Worm (Caenorhabditis elegans): Measurements from ENCODE around the gene B0244.15.

B0244.15 gene

ce11 chrIII:5740666-5741065, 2.5 kb upstream of the B0244.15 start, which contains the start of gene B0244.16:
TSS of gene B0244.16 (plus strand) at chrIII:5740966.
- TF ChIP-seq ceh-39 (tag; optimal IDR thresholded peaks at IDR 0.05) (no peak), ceh-83 (GFP tag; optimal IDR thresholded peaks at IDR 0.05) (no peak), tbx-8 (GFP tag; optimal IDR thresholded peaks at IDR 0.05) (no peak), lsy-2 (tag; optimal IDR thresholded peaks at IDR 0.05) (no peak), bed-3 (GFP tag; optimal IDR thresholded peaks at IDR 0.05) (no peak), flh-1 (GFP tag; optimal IDR thresholded peaks at IDR 0.05) (no peak), lin-13 (tag; optimal IDR thresholded peaks at IDR 0.05) (no peak), blmp-1 (tag; optimal IDR thresholded peaks at IDR 0.05) (no peak), mep-1 (tag; optimal IDR thresholded peaks at IDR 0.05) (no peak), nhr-2 (tag; optimal IDR thresholded peaks at IDR 0.05) (no peak), unc-62 (GFP tag; optimal IDR thresholded peaks at IDR 0.05) (no peak), M03D4.4 (tag; optimal IDR thresholded peaks at IDR 0.05) (no peak), nhr-237 (tag; optimal IDR thresholded peaks at IDR 0.05) (no peak), mls-2 (tag; optimal IDR thresholded peaks at IDR 0.05) (no peak), ztf-11 (tag; optimal IDR thresholded peaks at IDR 0.05) (no peak), nhr-12 (tag; optimal IDR thresholded peaks at IDR 0.05) (no peak), ham-2 (GFP tag; optimal IDR thresholded peaks at IDR 0.05) (no peak), nhr-76 (tag; optimal IDR thresholded peaks at IDR 0.05) (no peak)

DNA sequence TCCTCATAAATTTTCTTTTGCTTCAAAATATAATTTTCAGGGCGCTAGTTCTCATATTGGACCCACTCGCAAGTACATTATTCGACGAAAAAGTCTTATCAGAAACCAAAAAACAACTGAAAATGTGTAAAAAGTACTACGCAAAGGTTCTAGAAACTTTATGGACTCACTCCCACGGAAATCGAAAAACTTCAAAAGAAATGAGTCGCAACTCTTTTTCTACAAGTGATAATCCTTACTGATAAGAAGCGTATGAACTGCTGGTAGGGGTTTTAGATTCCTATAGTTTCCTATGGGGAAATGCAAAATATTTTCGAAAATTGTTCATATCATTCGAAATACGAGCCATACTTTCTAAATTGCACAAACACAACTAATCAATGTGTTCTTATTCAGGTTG, 1.4 kb downstream of the B0244.15 start, which contains the start of gene B0244.5:
Gene B0244.5, plus strand, starts transcription at position 301 of the 400 bp plus-strand sequence.
- no peak for TF ChIP-seq bed-3 (GFP tag; optimal IDR thresholded peaks at IDR 0.05)
- no peak for TF ChIP-seq nhr-2 (tag; optimal IDR thresholded peaks at IDR 0.05)
- no peak for TF ChIP-seq ztf-11 (tag; optimal IDR thresholded peaks at IDR 0.05)
- no peak for TF ChIP-seq flh-1 (GFP tag; optimal IDR thresholded peaks at IDR 0.05)
- no peak for TF ChIP-seq mep-1 (tag; optimal IDR thresholded peaks at IDR 0.05)

DNA sequence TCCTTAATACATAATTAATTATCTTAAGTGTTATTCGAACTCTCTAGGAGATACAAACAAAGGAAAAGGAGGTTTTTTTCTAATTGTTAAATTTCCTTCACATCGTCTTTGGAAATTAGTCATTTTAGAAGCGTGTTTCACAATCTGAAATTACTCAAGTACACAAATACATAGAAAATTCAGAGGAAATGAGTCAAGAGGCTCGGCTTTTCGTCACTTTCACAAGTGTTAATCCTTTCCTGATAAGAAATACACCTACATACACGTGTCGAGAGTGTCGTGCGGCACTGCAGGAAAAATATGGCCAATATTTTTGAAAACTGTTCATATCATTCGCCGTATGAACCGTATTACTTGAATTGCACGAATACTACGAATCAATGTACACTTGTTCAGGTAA, 4.0 kb downstream of the B0244.15 start, which contains the start of gene B0244.4:
Gene B0244.4, plus strand, starts transcription at position 301 of the 400 bp plus-strand sequence.
- no peak for TF ChIP-seq tbx-8 (GFP tag; optimal IDR thresholded peaks at IDR 0.05)

- TF ChIP-seq ces-1 (GFP tag; optimal IDR thresholded peaks at IDR 0.05) (no peak), mls-2 (tag; optimal IDR thresholded peaks at IDR 0.05) (no peak), M03D4.4 (tag; optimal IDR thresholded peaks at IDR 0.05) (no peak), unc-39 (tag; optimal IDR thresholded peaks at IDR 0.05) (no peak), sem-2 (GFP tag; optimal IDR thresholded peaks at IDR 0.05) (no peak), ceh-43 (GFP tag; optimal IDR thresholded peaks at IDR 0.05) (no peak), hlh-1 (tag; optimal IDR thresholded peaks at IDR 0.05) (no peak), nhr-2 (tag; optimal IDR thresholded peaks at IDR 0.05) (no peak), mab-5 (tag; optimal IDR thresholded peaks at IDR 0.05) (no peak), nhr-28 (tag; optimal IDR thresholded peaks at IDR 0.05) (no peak), nhr-237 (tag; optimal IDR thresholded peaks at IDR 0.05) (no peak), drap-1 (GFP tag; optimal IDR thresholded peaks at IDR 0.05) (no peak), snpc-4 (tag; optimal IDR thresholded peaks at IDR 0.05) (no peak), flh-1 (GFP tag; optimal IDR thresholded peaks at IDR 0.05) (no peak), sptf-1 (tag; optimal IDR thresholded peaks at IDR 0.05) (no peak), lin-32 (GFP tag; optimal IDR thresholded peaks at IDR 0.05) (no peak)
These were observed 5.2 kb downstream of the B0244.15 start for ce11 chrIII:5748360-5748759.

DNA sequence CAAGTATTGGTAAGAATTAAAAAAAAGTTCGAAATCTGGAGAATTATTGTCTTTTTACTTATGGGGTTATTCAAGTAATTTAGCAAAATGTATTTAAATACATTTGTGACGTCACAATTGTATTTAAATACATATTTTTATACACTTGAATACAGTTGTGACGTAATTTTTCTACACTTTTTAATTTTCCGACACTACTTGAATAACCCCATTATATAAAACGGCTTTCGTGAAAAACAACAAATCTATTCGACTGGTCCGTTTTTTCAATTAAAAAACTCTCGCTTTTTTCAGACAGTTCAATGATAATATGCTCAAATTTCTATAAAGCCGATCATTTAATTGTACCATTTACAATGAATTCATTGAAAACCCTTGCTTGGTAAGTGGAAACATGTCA, 7.3 kb downstream of the B0244.15 start:
- peak; percentile 91 for TF ChIP-seq zip-8 (tag; optimal IDR thresholded peaks at IDR 0.05)
- no peak for TF ChIP-seq nhr-12 (tag; optimal IDR thresholded peaks at IDR 0.05)
- TF ChIP-seq blmp-1 (tag; optimal IDR thresholded peaks at IDR 0.05) = no peak

ce11 chrIII:5755204-5755603, 12.0 kb downstream of the B0244.15 start, which contains the start of gene ida-1:
TSS of gene ida-1 (plus strand) at chrIII:5755539.
- no peak for TF ChIP-seq ceh-39 (tag; optimal IDR thresholded peaks at IDR 0.05)
- no peak for TF ChIP-seq unc-39 (tag; optimal IDR thresholded peaks at IDR 0.05)
- TF ChIP-seq ces-1 (GFP tag; optimal IDR thresholded peaks at IDR 0.05) = peak; percentile 54
